Fruit fly (Drosophila melanogaster) whole organism, embryonic: ENCODE measurements around the gene PIG-B.

Source experiments
- Atf6 ChIP-seq: fragments of 200-800 bp; sonication (Bioruptor generic); IDR thresholded peaks from 2 replicates; pipeline ENCODE4 v1.3.6; 2022; ENCODE audit warnings: missing biosample characterization, missing genetic modification characterization
- CG10366 ChIP-seq: fragments of 200-800 bp; sonication (Bioruptor generic); IDR thresholded peaks from 2 replicates; pipeline ENCODE4 v1.3.6; 2022; ENCODE audit warnings: missing biosample characterization, missing genetic modification characterization
- CG11093 ChIP-seq: fragments of 200-800 bp; sonication (Bioruptor generic); IDR thresholded peaks from 3 replicates; pipeline ENCODE4 v1.3.6; 2022; ENCODE audit warnings: missing biosample characterization, missing genetic modification characterization
- CG11695 ChIP-seq: fragments of 200-800 bp; sonication (Bioruptor generic); IDR thresholded peaks from 3 replicates; pipeline ENCODE4 v1.3.6; 2022; ENCODE audit warnings: missing biosample characterization, missing genetic modification characterization
- CG11696 ChIP-seq: fragments of 200-800 bp; sonication (Bioruptor generic); IDR thresholded peaks from 2 replicates; pipeline ENCODE4 v1.3.6; 2022; ENCODE audit warnings: missing biosample characterization, missing genetic modification characterization
- CG12236 ChIP-seq: fragments of 200-800 bp; sonication (Bioruptor generic); optimal IDR thresholded peaks from 2 replicates; lab custom pipeline; 2016; ENCODE audit warnings: missing biosample characterization, missing genetic modification characterization
- CG1233 ChIP-seq: fragments of 200-800 bp; sonication (Bioruptor generic); optimal IDR thresholded peaks from 4 replicates; lab custom pipeline; 2018; ENCODE audit warnings: missing biosample characterization, mild to moderate bottlenecking, missing genetic modification characterization
- CG15011 ChIP-seq: fragments of 200-800 bp; sonication (Bioruptor generic); optimal IDR thresholded peaks from 3 replicates; lab custom pipeline; 2018; ENCODE audit warnings: missing biosample characterization, mild to moderate bottlenecking, missing genetic modification characterization
- CG15269 ChIP-seq: fragments of 200-800 bp; sonication (Bioruptor generic); optimal IDR thresholded peaks from 2 replicates; lab custom pipeline; 2018; ENCODE audit warnings: missing biosample characterization, mild to moderate bottlenecking, missing genetic modification characterization, moderate library complexity
- CG1602 ChIP-seq: fragments of 200-800 bp; sonication (Bioruptor generic); optimal IDR thresholded peaks from 3 replicates; lab custom pipeline; 2016; ENCODE audit warnings: missing biosample characterization, missing genetic modification characterization
- CG17829 ChIP-seq: fragments of 200-800 bp; optimal IDR thresholded peaks from 2 replicates; lab custom pipeline; 2019; ENCODE audit warnings: missing biosample characterization, mild to moderate bottlenecking, missing genetic modification characterization, moderate library complexity
- CG17912 ChIP-seq: fragments of 200-800 bp; sonication (Bioruptor generic); optimal IDR thresholded peaks from 2 replicates; lab custom pipeline; 2018; ENCODE audit warnings: missing biosample characterization, mild to moderate bottlenecking, missing genetic modification characterization
- CG2116 ChIP-seq: fragments of 200-800 bp; sonication (Bioruptor generic); optimal IDR thresholded peaks from 3 replicates; lab custom pipeline; 2018; ENCODE audit warnings: missing biosample characterization, mild to moderate bottlenecking, missing genetic modification characterization
- CG31441 ChIP-seq: fragments of 200-800 bp; sonication (Bioruptor generic); IDR thresholded peaks from 2 replicates; pipeline ENCODE4 v1.3.6; 2022; ENCODE audit warnings: missing biosample characterization, missing genetic modification characterization
- CG32532 ChIP-seq: fragments of 200-800 bp; sonication (Bioruptor generic); IDR thresholded peaks from 2 replicates; pipeline ENCODE4 v1.3.6; 2022; ENCODE audit warnings: missing biosample characterization, missing genetic modification characterization
- CG32767 ChIP-seq: fragments of 200-800 bp; sonication (Bioruptor generic); IDR thresholded peaks from 2 replicates; pipeline ENCODE4 v1.3.6; 2022; ENCODE audit warnings: missing biosample characterization, missing genetic modification characterization
- CG4730 ChIP-seq: fragments of 200-800 bp; sonication (Bioruptor generic); IDR thresholded peaks from 2 replicates; pipeline ENCODE4 v1.3.6; 2022; ENCODE audit warnings: missing biosample characterization, missing genetic modification characterization
- CG5953 ChIP-seq: fragments of 200-800 bp; sonication (Bioruptor generic); IDR thresholded peaks from 2 replicates; pipeline ENCODE4 v1.3.6; 2022; ENCODE audit warnings: missing biosample characterization, missing genetic modification characterization
- CG7556 ChIP-seq: fragments of 200-800 bp; sonication (Bioruptor generic); optimal IDR thresholded peaks from 2 replicates; lab custom pipeline; 2017; ENCODE audit warnings: missing biosample characterization, mild to moderate bottlenecking, missing genetic modification characterization
- CG8388 ChIP-seq: fragments of 200-800 bp; sonication (Bioruptor generic); optimal IDR thresholded peaks from 2 replicates; lab custom pipeline; 2019; ENCODE audit warnings: missing biosample characterization, mild to moderate bottlenecking, missing genetic modification characterization, moderate library complexity
- CG8944 ChIP-seq: fragments of 200-800 bp; sonication (Bioruptor generic); optimal IDR thresholded peaks from 3 replicates; lab custom pipeline; 2016; ENCODE audit warnings: missing biosample characterization, missing genetic modification characterization
- CG9817 ChIP-seq: fragments of 200-800 bp; sonication (Bioruptor generic); optimal IDR thresholded peaks from 2 replicates; lab custom pipeline; 2018; ENCODE audit warnings: missing biosample characterization, mild to moderate bottlenecking, missing genetic modification characterization, moderate library complexity
- CTCF ChIP-seq: fragments of 200-800 bp; sonication (Bioruptor generic); optimal IDR thresholded peaks from 2 replicates; lab custom pipeline; 2017; ENCODE audit warnings: missing biosample characterization, mild to moderate bottlenecking, missing genetic modification characterization, moderate library complexity
- H15 ChIP-seq: fragments of 200-800 bp; sonication (Bioruptor generic); IDR thresholded peaks from 3 replicates; pipeline ENCODE4 v1.3.6; 2022; ENCODE audit warnings: missing biosample characterization, missing genetic modification characterization
- HLH3B ChIP-seq: fragments of 200-800 bp; sonication (Bioruptor generic); IDR thresholded peaks from 2 replicates; pipeline ENCODE4 v1.3.6; 2022; ENCODE audit warnings: missing biosample characterization, missing genetic modification characterization
- Hr51 ChIP-seq, 2 experiments: fragments of 200-800 bp; sonication (Bioruptor generic); optimal IDR thresholded peaks; 2 replicates in 1 of 2; 3 replicates in 1 of 2; lab custom pipeline; 2016 to 2018; ENCODE audit warnings: missing biosample characterization in 2 of 2, missing genetic modification characterization in 2 of 2, mild to moderate bottlenecking in 1 of 2, moderate library complexity in 1 of 2
- Meics ChIP-seq: fragments of 200-800 bp; sonication (Bioruptor generic); optimal IDR thresholded peaks from 2 replicates; lab custom pipeline; 2017; ENCODE audit warnings: missing biosample characterization, mild to moderate bottlenecking, missing genetic modification characterization
- NfI ChIP-seq: fragments of 200-800 bp; sonication (Bioruptor generic); optimal IDR thresholded peaks from 3 replicates; lab custom pipeline; 2018; ENCODE audit warnings: missing biosample characterization, mild to moderate bottlenecking, missing genetic modification characterization, moderate library complexity
- Vsx1 ChIP-seq: fragments of 200-800 bp; sonication (Bioruptor generic); optimal IDR thresholded peaks from 2 replicates; lab custom pipeline; 2017; ENCODE audit warnings: missing biosample characterization, mild to moderate bottlenecking, missing genetic modification characterization, missing genetic modification reagents
- Xbp1 ChIP-seq: fragments of 200-800 bp; sonication (Bioruptor generic); optimal IDR thresholded peaks from 3 replicates; lab custom pipeline; 2016; ENCODE audit warnings: missing biosample characterization, mild to moderate bottlenecking, missing genetic modification characterization
- YL-1 ChIP-seq: fragments of 200-800 bp; sonication (Bioruptor generic); optimal IDR thresholded peaks from 3 replicates; lab custom pipeline; 2017; ENCODE audit warnings: missing biosample characterization, mild to moderate bottlenecking, missing genetic modification characterization
- bowl ChIP-seq: fragments of 200-800 bp; sonication (Bioruptor generic); IDR thresholded peaks from 2 replicates; pipeline ENCODE4 v1.3.6; 2022; ENCODE audit warnings: missing biosample characterization, missing genetic modification characterization
- fd3F ChIP-seq: fragments of 200-800 bp; sonication (Bioruptor generic); optimal IDR thresholded peaks from 2 replicates; lab custom pipeline; 2018; ENCODE audit warnings: missing biosample characterization, mild to moderate bottlenecking, missing genetic modification characterization, moderate library complexity
- fu2 ChIP-seq: fragments of 200-800 bp; sonication (Bioruptor generic); optimal IDR thresholded peaks from 2 replicates; lab custom pipeline; 2016; ENCODE audit warnings: missing biosample characterization, missing genetic modification characterization
- gem ChIP-seq: fragments of 200-800 bp; sonication (Bioruptor generic); optimal IDR thresholded peaks from 2 replicates; lab custom pipeline; 2019; ENCODE audit warnings: missing biosample characterization, mild to moderate bottlenecking, missing genetic modification characterization, moderate library complexity
- hkb ChIP-seq, 2 experiments: fragments of 200-800 bp in 1 of 2; fragments of >200 bp in 1 of 2; sonication (Bioruptor generic) in 1 of 2; IDR thresholded peaks in 1 of 2; optimal IDR thresholded peaks in 1 of 2; 2 replicates each; pipeline versions ENCODE4 v1.3.6 to Lab custom; 2017 to 2022; ENCODE audit warnings: missing biosample characterization in 1 of 2, missing genetic modification characterization in 1 of 2
- ind ChIP-seq: fragments of 200-800 bp; sonication (Bioruptor generic); optimal IDR thresholded peaks from 3 replicates; lab custom pipeline; 2016; ENCODE audit warnings: missing biosample characterization, missing genetic modification characterization
- lbe ChIP-seq: fragments of 200-800 bp; sonication (Bioruptor generic); optimal IDR thresholded peaks from 2 replicates; lab custom pipeline; 2016; ENCODE audit warnings: missing biosample characterization, mild to moderate bottlenecking, missing genetic modification characterization
- lmd ChIP-seq: fragments of 200-800 bp; sonication (Bioruptor generic); IDR thresholded peaks from 2 replicates; pipeline ENCODE4 v1.3.6; 2022; ENCODE audit warnings: missing biosample characterization, missing genetic modification characterization
- lola ChIP-seq, 3 experiments: fragments of >200 bp in 2 of 3; fragments of 200-800 bp in 1 of 3; sonication (Bioruptor generic) in 1 of 3; optimal IDR thresholded peaks; 2 replicates each; lab custom pipeline; 2017 to 2019; ENCODE audit warnings: missing biosample characterization in 3 of 3, missing genetic modification characterization in 3 of 3, mild to moderate bottlenecking in 1 of 3, moderate library complexity in 1 of 3
- mirr ChIP-seq: fragments of 200-800 bp; sonication (Bioruptor generic); optimal IDR thresholded peaks from 3 replicates; lab custom pipeline; 2018; ENCODE audit warnings: missing biosample characterization, mild to moderate bottlenecking, missing genetic modification characterization
- odd ChIP-seq: fragments of 200-800 bp; sonication (Bioruptor generic); optimal IDR thresholded peaks from 2 replicates; lab custom pipeline; 2017; ENCODE audit warnings: missing biosample characterization, mild to moderate bottlenecking, missing genetic modification characterization
- org-1 ChIP-seq: fragments of 200-800 bp; sonication (Bioruptor generic); optimal IDR thresholded peaks from 2 replicates; lab custom pipeline; 2017; ENCODE audit warnings: missing biosample characterization, missing genetic modification characterization
- slp2 ChIP-seq: fragments of 200-800 bp; sonication (Bioruptor generic); optimal IDR thresholded peaks from 2 replicates; lab custom pipeline; 2016; ENCODE audit warnings: missing biosample characterization, missing genetic modification characterization
- sr ChIP-seq: fragments of 200-800 bp; sonication (Bioruptor generic); IDR thresholded peaks from 3 replicates; pipeline ENCODE4 v1.3.6; 2022; ENCODE audit warnings: missing biosample characterization, missing genetic modification characterization
- ssp ChIP-seq: fragments of 200-800 bp; sonication (Bioruptor generic); IDR thresholded peaks from 2 replicates; pipeline ENCODE4 v1.3.6; 2022; ENCODE audit warnings: missing biosample characterization, missing genetic modification characterization
- tgo ChIP-seq: fragments of 200-800 bp; sonication (Bioruptor generic); IDR thresholded peaks from 3 replicates; pipeline ENCODE4 v1.3.6; 2022; ENCODE audit warnings: missing biosample characterization, missing genetic modification characterization
- unpg ChIP-seq: fragments of 200-800 bp; sonication (Bioruptor generic); optimal IDR thresholded peaks from 3 replicates; lab custom pipeline; 2018; ENCODE audit warnings: missing biosample characterization, mild to moderate bottlenecking, missing genetic modification characterization, moderate library complexity
- zen ChIP-seq: fragments of 200-800 bp; sonication (Bioruptor generic); optimal IDR thresholded peaks from 3 replicates; lab custom pipeline; 2018; ENCODE audit warnings: missing biosample characterization, mild to moderate bottlenecking, missing genetic modification characterization, moderate library complexity

PIG-B gene

dm6 chr3L:3786344-3787076 lies 24.6 kb upstream of the PIG-B start (continued):
- TF ChIP-seq CG1602 (GFP tag; lab: Kevin White, UChicago), result peak; percentile 12
- TF ChIP-seq CG8388 (GFP tag; lab: Kevin White, UChicago), result peak; percentile 71
- TF ChIP-seq CTCF (GFP tag; lab: Kevin White, UChicago), result no peak
- peak; percentile 50 for TF ChIP-seq CG17829 (tag; lab: Kevin White, UChicago)
- TF ChIP-seq CG32532, result no peak; the same call in 1 of the 2 replicates
- no peak for TF ChIP-seq CG11093 (GFP tag; lab: Robert Waterston, UW)
- TF ChIP-seq CG7556 (GFP tag; lab: Kevin White, UChicago), result peak; percentile 41
- TF ChIP-seq CG32767 (GFP tag; lab: Robert Waterston, UW), result peak; percentile 51; the same call in 1 of the 2 replicates
- peak in 1 of 2 experiments; percentile 73 for TF ChIP-seq Hr51 (GFP tag; optimal IDR thresholded peaks at IDR 0.05; lab: Kevin White, UChicago)
- 0 out of 3 replicates have a peak, but pooled peaks have one; percentile 19 for TF ChIP-seq H15 (GFP tag; lab: Robert Waterston, UW)
- TF ChIP-seq lbe (GFP tag; lab: Kevin White, UChicago), result no peak
- TF ChIP-seq tgo (GFP tag; lab: Robert Waterston, UW), result peak; percentile 58
- peak in 1 of 3 experiments; percentile 31 for TF ChIP-seq lola (GFP tag; optimal IDR thresholded peaks at IDR 0.05; lab: Kevin White, UChicago)
- peak; percentile 54 for TF ChIP-seq lmd
- no peak for TF ChIP-seq slp2 (GFP tag; lab: Kevin White, UChicago)
- TF ChIP-seq ssp (GFP tag; lab: Robert Waterston, UW), result 0 out of 2 replicates have a peak, but pooled peaks have one; percentile 22
- peak; percentile 49 for TF ChIP-seq Atf6 (GFP tag; lab: Robert Waterston, UW)
- TF ChIP-seq NfI, result no peak
- peak; percentile 52 for TF ChIP-seq CG4730 (GFP tag; lab: Robert Waterston, UW)
- TF ChIP-seq CG31441, result peak; percentile 66
- no peak for TF ChIP-seq YL-1 (GFP tag; lab: Kevin White, UChicago)
- TF ChIP-seq CG8944 (GFP tag; lab: Kevin White, UChicago), result no peak
- no peak for TF ChIP-seq bowl (GFP tag; lab: Robert Waterston, UW)
- TF ChIP-seq CG5953 (GFP tag; lab: Robert Waterston, UW), result 0 out of 2 replicates have a peak, but pooled peaks have one; percentile 5
- peak; percentile 57 for TF ChIP-seq CG10366
- peak; percentile 74 for TF ChIP-seq unpg (GFP tag; lab: Kevin White, UChicago)
- TF ChIP-seq CG1233 (GFP tag; lab: Kevin White, UChicago), result peak; percentile 34
- TF ChIP-seq mirr (GFP tag; lab: Kevin White, UChicago), result no peak
- TF ChIP-seq ind, result peak; percentile 19
- TF ChIP-seq CG15269, result peak; percentile 61
- TF ChIP-seq HLH3B (GFP tag; lab: Robert Waterston, UW), result peak; percentile 62; the same call in 1 of the 2 replicates
- no peak for TF ChIP-seq CG2116
- no peak for TF ChIP-seq odd (GFP tag; lab: Kevin White, UChicago)
- TF ChIP-seq Meics, result peak; percentile 9
- peak; percentile 82 for TF ChIP-seq gem (tag; lab: Kevin White, UChicago)
- peak; percentile 19 for TF ChIP-seq fd3F
- no peak; the same call in 1 of the 2 replicates for TF ChIP-seq CG11696
- no peak for TF ChIP-seq CG17912 (GFP tag; lab: Kevin White, UChicago)
- peak; percentile 13 for TF ChIP-seq org-1 (GFP tag; lab: Kevin White, UChicago)
- TF ChIP-seq sr, result no peak
- no peak for TF ChIP-seq CG15011 (GFP tag; lab: Kevin White, UChicago)
- no peak for TF ChIP-seq CG12236 (GFP tag; lab: Kevin White, UChicago)
- peak; percentile 25 for TF ChIP-seq Vsx1
- no peak for TF ChIP-seq hkb (optimal IDR thresholded peaks at IDR 0.05; lab: Kevin White, UChicago)
- peak; percentile 63 for TF ChIP-seq hkb (GFP tag; IDR thresholded peaks at IDR 0.05; lab: Robert Waterston, UW)
- TF ChIP-seq Xbp1, result peak; percentile 51
- TF ChIP-seq zen (tag; lab: Kevin White, UChicago), result no peak
- TF ChIP-seq fu2 (GFP tag; lab: Kevin White, UChicago), result no peak
- peak; percentile 41 for TF ChIP-seq CG9817 (tag; lab: Kevin White, UChicago)
- peak; percentile 52; the same call in 2 of the 3 replicates for TF ChIP-seq CG11695 (GFP tag; lab: Robert Waterston, UW)
